Worm (Caenorhabditis elegans) whole organism, young adult: ENCODE results near the gene sri-47.

Experiments
- ZK185.1 ChIP-seq: sonication (generic microtip); optimal IDR thresholded peaks from 2 replicates; lab custom pipeline; 2016; ENCODE audit warnings: mild to moderate bottlenecking, missing genetic modification characterization, missing compliant biosample characterization; ENCODE audit not compliant: poor library complexity, severe bottlenecking
- attf-5 ChIP-seq: fragments of 200-800 bp; sonication (Bioruptor generic); optimal IDR thresholded peaks from 2 replicates; lab custom pipeline; 2018; ENCODE audit warnings: mild to moderate bottlenecking, missing genetic modification characterization, missing compliant biosample characterization
- egl-18 ChIP-seq: fragments of 200-800 bp; sonication (Bioruptor generic); IDR thresholded peaks from 2 replicates; pipeline ENCODE4 v1.3.6; 2022; ENCODE audit warnings: missing genetic modification reagents, missing genetic modification characterization, missing compliant biosample characterization
- hmg-1.2 ChIP-seq: fragments of 200-800 bp; sonication (Bioruptor generic); IDR thresholded peaks from 2 replicates; pipeline ENCODE4 v1.3.6; 2022; ENCODE audit warnings: missing genetic modification reagents, missing genetic modification characterization, missing compliant biosample characterization
- lin-35 ChIP-seq, 3 experiments: fragments of 150-350 bp in 2 of 3; sonication (generic microtip) in 1 of 3; optimal IDR thresholded peaks; 2 replicates each; lab custom pipeline; 2014 to 2018; ENCODE audit warnings: missing biosample characterization in 3 of 3, missing genetic modification characterization in 3 of 3, missing genetic modification reagents in 3 of 3
- nhr-27 ChIP-seq: fragments of 200-800 bp; sonication (Bioruptor generic); optimal IDR thresholded peaks from 2 replicates; lab custom pipeline; 2018; ENCODE audit warnings: mild to moderate bottlenecking, missing genetic modification characterization, moderate library complexity, missing compliant biosample characterization
- pha-4 ChIP-seq: fragments of 150-350 bp; sonication (generic microtip); optimal IDR thresholded peaks from 2 replicates; lab custom pipeline; 2014; ENCODE audit warnings: missing biosample characterization, missing genetic modification reagents, missing genetic modification characterization
- rec-8 ChIP-seq, 2 experiments: sonication (generic microtip); optimal IDR thresholded peaks; 2 replicates each; lab custom pipeline; 2016; ENCODE audit warnings: mild to moderate bottlenecking in 2 of 2, missing genetic modification characterization in 2 of 2, missing genetic modification reagents in 2 of 2, missing genotype in 2 of 2, missing biosample characterization in 1 of 2, missing compliant biosample characterization in 1 of 2, moderate library complexity in 1 of 2
- tlf-1 ChIP-seq: fragments of 200-800 bp; sonication (Bioruptor generic); optimal IDR thresholded peaks from 2 replicates; lab custom pipeline; 2018; ENCODE audit warnings: mild to moderate bottlenecking, missing genetic modification characterization, missing compliant biosample characterization
- unc-130 ChIP-seq: sonication (generic microtip); optimal IDR thresholded peaks from 2 replicates; lab custom pipeline; 2016; ENCODE audit warnings: missing genetic modification reagents, missing genetic modification characterization, missing compliant biosample characterization
- xnd-1 ChIP-seq: sonication (generic microtip); optimal IDR thresholded peaks from 2 replicates; lab custom pipeline; 2016; ENCODE audit warnings: missing genotype, missing genetic modification reagents, missing genetic modification characterization, missing compliant biosample characterization

ce11 chrII:2702757-2703156 lies 46.1 kb downstream of the sri-47 start, which contains the start of gene sri-60:
- TF ChIP-seq unc-130 (no peak), egl-18 (no peak), tlf-1 (GFP tag; lab: Kevin White, UChicago) (no peak), ZK185.1 (tag; lab: Kevin White, UChicago) (no peak), xnd-1 (tag; lab: Kevin White, UChicago) (no peak), pha-4 (no peak), nhr-27 (tag; lab: Kevin White, UChicago) (no peak), rec-8 (tag; optimal IDR thresholded peaks at IDR 0.05; lab: Kevin White, UChicago) (no peak), hmg-1.2 (GFP tag; lab: Robert Waterston, UW) (no peak), lin-35 (GFP tag; optimal IDR thresholded peaks at IDR 0.05; lab: Kevin White, UChicago) (no peak), attf-5 (GFP tag; lab: Kevin White, UChicago) (no peak)
